Worm (Caenorhabditis elegans) whole organism, early embryonic: ENCODE measurements around the gene cyp-44A1.

Experiments
- B0310.2 ChIP-seq: sonication (generic microtip); optimal IDR thresholded peaks from 2 replicates; lab custom pipeline; 2016; ENCODE audit warnings: mild to moderate bottlenecking, missing genetic modification characterization, missing compliant biosample characterization
- aly-1 ChIP-seq: sonication (generic microtip); optimal IDR thresholded peaks from 2 replicates; lab custom pipeline; 2016; ENCODE audit warnings: missing genetic modification characterization, missing compliant biosample characterization
- ama-1 ChIP-seq: fragments of 150-350 bp; optimal IDR thresholded peaks from 2 replicates; lab custom pipeline; 2014
- ceh-13 ChIP-seq: fragments of 200-800 bp; sonication (Bioruptor generic); optimal IDR thresholded peaks from 2 replicates; lab custom pipeline; 2018; ENCODE audit warnings: mild to moderate bottlenecking, missing genetic modification characterization, missing compliant biosample characterization
- tbx-37 ChIP-seq: fragments of 200-800 bp; sonication (Bioruptor generic); conservative IDR thresholded peaks from 2 replicates; pipeline ENCODE4 v1.3.6; 2022; ENCODE audit warnings: missing genetic modification reagents, missing genetic modification characterization, missing compliant biosample characterization

- no peak for TF ChIP-seq ceh-13 (GFP tag; lab: Kevin White, UChicago)
- no peak for TF ChIP-seq ama-1 (lab: Kevin White, UChicago)
- TF ChIP-seq B0310.2 (tag; lab: Kevin White, UChicago), result no peak
- TF ChIP-seq aly-1, result no peak
- TF ChIP-seq tbx-37 (GFP tag; lab: Robert Waterston, UW), result no peak
Observed at ce11 chrII:5473946-5474423, 29.9 kb upstream of the cyp-44A1 start, which contains the start of gene mrps-16.
